Fruit fly (Drosophila melanogaster) S2 (cell line): ENCODE data around the gene CG6683.

Experiments
- CG8478 ChIP-seq: fragments of >200 bp; optimal IDR thresholded peaks from 2 replicates; lab custom pipeline; 2018
- CTCF ChIP-seq, 2 experiments: fragments of >200 bp; optimal IDR thresholded peaks; 2 replicates each; lab custom pipeline; 2018

DNA sequence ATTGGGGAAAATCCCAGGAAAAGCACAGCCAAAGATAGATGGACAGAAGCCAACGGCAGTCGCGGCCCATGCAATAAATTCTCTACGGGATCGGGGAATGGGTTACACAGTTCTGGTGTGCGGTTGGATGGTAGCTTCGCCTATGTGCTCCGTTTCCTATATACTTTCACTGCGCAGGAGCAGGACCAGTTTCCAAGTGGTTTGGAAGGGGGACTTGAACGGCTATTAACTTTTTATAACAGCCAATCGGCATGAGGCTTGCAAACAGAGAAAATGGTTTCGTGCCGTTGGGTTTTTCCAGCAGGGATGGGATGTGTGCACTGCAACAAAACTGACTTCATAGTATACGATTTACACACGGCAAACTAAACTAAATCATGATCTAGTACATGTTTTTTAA lies 23.6 kb upstream of the CG6683 start:
- TF ChIP-seq CG8478 (no peak), CTCF (optimal IDR thresholded peaks at IDR 0.05; lab: Kevin White, UChicago) (no peak)
